Worm (Caenorhabditis elegans) whole organism, L1 larva: Measurements from ENCODE around the gene erd-2.1.

ENCODE experiments used
- C34B4.2 ChIP-seq: sonication (generic microtip); optimal IDR thresholded peaks from 2 replicates; lab custom pipeline; 2017; ENCODE audit warnings: mild to moderate bottlenecking, missing genetic modification characterization, missing compliant biosample characterization
- F16B12.6 ChIP-seq: fragments of 150-350 bp; optimal IDR thresholded peaks from 2 replicates; lab custom pipeline; 2014; ENCODE audit warnings: missing biosample characterization, missing genetic modification characterization
- alr-1 ChIP-seq: fragments of 200-800 bp; sonication (Bioruptor generic); optimal IDR thresholded peaks from 2 replicates; lab custom pipeline; 2018; ENCODE audit warnings: borderline replicate concordance, mild to moderate bottlenecking, missing genetic modification characterization, missing compliant biosample characterization
- ama-1 ChIP-seq: fragments of 150-350 bp; optimal IDR thresholded peaks from 2 replicates; lab custom pipeline; 2014
- ceh-63 ChIP-seq: fragments of 200-800 bp; sonication (Bioruptor generic); optimal IDR thresholded peaks from 2 replicates; lab custom pipeline; 2018; ENCODE audit warnings: mild to moderate bottlenecking, missing genetic modification characterization, missing compliant biosample characterization
- ceh-82 ChIP-seq, 3 experiments: fragments of 150-350 bp in 1 of 3; sonication (generic microtip) in 2 of 3; optimal IDR thresholded peaks; 2 replicates each; lab custom pipeline; 2014 to 2017; ENCODE audit warnings: missing biosample characterization in 3 of 3, missing genetic modification characterization in 3 of 3
- ces-1 ChIP-seq: fragments of 150-350 bp; optimal IDR thresholded peaks from 2 replicates; lab custom pipeline; 2014; ENCODE audit warnings: missing biosample characterization, missing genetic modification reagents, missing genetic modification characterization
- dpl-1 ChIP-seq, 3 experiments: fragments of 150-350 bp in 2 of 3; sonication (generic microtip) in 1 of 3; optimal IDR thresholded peaks; 2 replicates each; lab custom pipeline; 2014 to 2017; ENCODE audit warnings: missing biosample characterization in 3 of 3, missing genetic modification characterization in 3 of 3, missing genetic modification reagents in 3 of 3
- dsc-1 ChIP-seq: sonication (generic microtip); optimal IDR thresholded peaks from 2 replicates; lab custom pipeline; 2016; ENCODE audit warnings: mild to moderate bottlenecking, missing genetic modification characterization, missing compliant biosample characterization
- efl-1 ChIP-seq, 4 experiments: fragments of 150-350 bp; optimal IDR thresholded peaks in 3 of 4; peaks in 1 of 4; 1 replicate in 1 of 4; 2 replicates in 3 of 4; lab custom pipeline; 2014; ENCODE audit warnings: missing biosample characterization in 2 of 4, missing genetic modification characterization in 2 of 4, missing genetic modification reagents in 2 of 4
- efl-3 ChIP-seq: fragments of 200-800 bp; sonication (Bioruptor generic); optimal IDR thresholded peaks from 2 replicates; lab custom pipeline; 2018; ENCODE audit warnings: mild to moderate bottlenecking, missing genetic modification characterization, missing compliant biosample characterization
- egl-27 ChIP-seq, 2 experiments: fragments of 150-350 bp in 1 of 2; sonication (generic microtip); optimal IDR thresholded peaks; 3 replicates each; lab custom pipeline; 2017 to 2018; ENCODE audit warnings: missing biosample characterization in 2 of 2, missing genetic modification characterization in 2 of 2, missing genetic modification reagents in 2 of 2
- elt-2 ChIP-seq: sonication (generic microtip); optimal IDR thresholded peaks from 2 replicates; lab custom pipeline; 2016; ENCODE audit warnings: missing genetic modification characterization, mild to moderate bottlenecking, inconsistent platforms, missing compliant biosample characterization, missing genetic modification reagents
- ets-5 ChIP-seq: fragments of 200-800 bp; sonication (Bioruptor generic); IDR thresholded peaks from 2 replicates; pipeline ENCODE4 v1.3.6; 2022; ENCODE audit warnings: missing genetic modification characterization, missing compliant biosample characterization
- fkh-8 ChIP-seq: sonication (generic microtip); optimal IDR thresholded peaks from 2 replicates; lab custom pipeline; 2016; ENCODE audit warnings: mild to moderate bottlenecking, missing genetic modification characterization, missing compliant biosample characterization
- fos-1 ChIP-seq: fragments of 150-350 bp; optimal IDR thresholded peaks from 2 replicates; lab custom pipeline; 2014; ENCODE audit warnings: missing biosample characterization, missing genetic modification characterization
- hlh-4 ChIP-seq: sonication (generic microtip); optimal IDR thresholded peaks from 2 replicates; lab custom pipeline; 2016; ENCODE audit warnings: mild to moderate bottlenecking, missing genetic modification characterization, missing compliant biosample characterization
- hpl-2 ChIP-seq: fragments of 150-350 bp; optimal IDR thresholded peaks from 2 replicates; lab custom pipeline; 2014; ENCODE audit warnings: missing biosample characterization, missing genetic modification reagents, missing genetic modification characterization
- irx-1 ChIP-seq: sonication (generic microtip); optimal IDR thresholded peaks from 2 replicates; lab custom pipeline; 2016; ENCODE audit warnings: missing genetic modification characterization, missing compliant biosample characterization
- jun-1 ChIP-seq: fragments of 150-350 bp; optimal IDR thresholded peaks from 2 replicates; lab custom pipeline; 2014; ENCODE audit warnings: missing biosample characterization, missing genetic modification reagents, missing genetic modification characterization
- lin-14 ChIP-seq: fragments of 200-800 bp; sonication (Bioruptor generic); optimal IDR thresholded peaks from 2 replicates; lab custom pipeline; 2018; ENCODE audit warnings: mild to moderate bottlenecking, missing genetic modification characterization, moderate library complexity, missing compliant biosample characterization
- lin-35 ChIP-seq, 2 experiments: fragments of 150-350 bp; optimal IDR thresholded peaks; 2 replicates each; lab custom pipeline; 2014; ENCODE audit warnings: missing biosample characterization in 2 of 2, missing genetic modification characterization in 2 of 2, missing genetic modification reagents in 2 of 2
- lir-3 ChIP-seq: sonication (generic microtip); optimal IDR thresholded peaks from 2 replicates; lab custom pipeline; 2016; ENCODE audit warnings: mild to moderate bottlenecking, missing genetic modification characterization, moderate library complexity, missing compliant biosample characterization; ENCODE audit not compliant: poor library complexity
- lsy-2 ChIP-seq, 2 experiments: fragments of 150-350 bp; optimal IDR thresholded peaks; 2 replicates each; lab custom pipeline; 2014; ENCODE audit warnings: missing biosample characterization in 2 of 2, missing genetic modification characterization in 2 of 2
- nhr-11 ChIP-seq: fragments of 150-350 bp; optimal IDR thresholded peaks from 2 replicates; lab custom pipeline; 2014; ENCODE audit warnings: missing biosample characterization, missing genetic modification characterization
- nhr-12 ChIP-seq: sonication (generic microtip); optimal IDR thresholded peaks from 2 replicates; lab custom pipeline; 2017; ENCODE audit warnings: missing biosample characterization, missing genetic modification characterization
- nhr-19 ChIP-seq: fragments of 200-800 bp; sonication (Bioruptor generic); conservative IDR thresholded peaks from 2 replicates; pipeline ENCODE4 v1.3.6; 2022; ENCODE audit warnings: missing genetic modification characterization, missing compliant biosample characterization
- nhr-20 ChIP-seq: sonication (generic microtip); optimal IDR thresholded peaks from 2 replicates; lab custom pipeline; 2016; ENCODE audit warnings: mild to moderate bottlenecking, missing genetic modification characterization, missing compliant biosample characterization
- nhr-28 ChIP-seq: fragments of 150-350 bp; optimal IDR thresholded peaks from 2 replicates; lab custom pipeline; 2014; ENCODE audit warnings: missing biosample characterization, missing genetic modification characterization
- nhr-47 ChIP-seq: sonication (generic microtip); optimal IDR thresholded peaks from 2 replicates; lab custom pipeline; 2016; ENCODE audit warnings: mild to moderate bottlenecking, missing genetic modification characterization, moderate library complexity, missing compliant biosample characterization
- nhr-71 ChIP-seq: sonication (generic microtip); optimal IDR thresholded peaks from 2 replicates; lab custom pipeline; 2016; ENCODE audit warnings: mild to moderate bottlenecking, missing genetic modification characterization, moderate library complexity, missing compliant biosample characterization
- nhr-85 ChIP-seq: sonication (generic microtip); peaks from one replicate; lab custom pipeline; 2016; ENCODE audit warnings: missing genetic modification characterization, inconsistent platforms, missing compliant biosample characterization
- nhr-90 ChIP-seq: sonication (generic microtip); optimal IDR thresholded peaks from 2 replicates; lab custom pipeline; 2016; ENCODE audit warnings: mild to moderate bottlenecking, missing genetic modification characterization, missing compliant biosample characterization; ENCODE audit not compliant: poor library complexity
- pqm-1 ChIP-seq: sonication (generic microtip); optimal IDR thresholded peaks from 3 replicates; lab custom pipeline; 2017; ENCODE audit warnings: missing biosample characterization, missing genetic modification characterization
- rnt-1 ChIP-seq: sonication (generic microtip); optimal IDR thresholded peaks from 2 replicates; lab custom pipeline; 2016; ENCODE audit warnings: mild to moderate bottlenecking, missing genetic modification characterization, moderate library complexity, missing compliant biosample characterization
- snu-23 ChIP-seq: sonication (generic microtip); optimal IDR thresholded peaks from 2 replicates; lab custom pipeline; 2016; ENCODE audit warnings: missing genetic modification characterization, missing compliant biosample characterization
- sox-4 ChIP-seq: sonication (generic microtip); optimal IDR thresholded peaks from 2 replicates; lab custom pipeline; 2016; ENCODE audit warnings: missing genetic modification characterization, missing compliant biosample characterization
- sup-37 ChIP-seq: fragments of 200-800 bp; sonication (Bioruptor generic); optimal IDR thresholded peaks from 2 replicates; lab custom pipeline; 2018; ENCODE audit warnings: mild to moderate bottlenecking, missing genetic modification characterization, missing compliant biosample characterization
- swsn-7 ChIP-seq: sonication (generic microtip); optimal IDR thresholded peaks from 2 replicates; lab custom pipeline; 2016; ENCODE audit warnings: missing genetic modification characterization, missing compliant biosample characterization
- unc-130 ChIP-seq: fragments of 150-350 bp; optimal IDR thresholded peaks from 2 replicates; lab custom pipeline; 2017; ENCODE audit warnings: missing biosample characterization, missing genetic modification characterization, inconsistent platforms
- unc-30 ChIP-seq: sonication (generic microtip); optimal IDR thresholded peaks from 2 replicates; lab custom pipeline; 2017; ENCODE audit warnings: missing biosample characterization, missing genetic modification characterization
- unc-86 ChIP-seq: sonication (generic microtip); optimal IDR thresholded peaks from 2 replicates; lab custom pipeline; 2016; ENCODE audit warnings: missing genetic modification characterization, missing compliant biosample characterization
- unc-98 ChIP-seq: fragments of 200-800 bp; sonication (Bioruptor generic); IDR thresholded peaks from 2 replicates; pipeline ENCODE4 v1.3.6; 2022; ENCODE audit warnings: missing genetic modification characterization, missing compliant biosample characterization
- xbp-1 ChIP-seq: sonication (generic microtip); optimal IDR thresholded peaks from 2 replicates; lab custom pipeline; 2016; ENCODE audit warnings: missing genetic modification characterization, missing compliant biosample characterization
- zag-1 ChIP-seq: fragments of 150-350 bp; optimal IDR thresholded peaks from 2 replicates; lab custom pipeline; 2014; ENCODE audit warnings: missing biosample characterization, missing genetic modification characterization
- zip-4 ChIP-seq: fragments of 200-800 bp; sonication (Bioruptor generic); optimal IDR thresholded peaks from 2 replicates; lab custom pipeline; 2018; ENCODE audit warnings: mild to moderate bottlenecking, missing genetic modification characterization, moderate library complexity, missing compliant biosample characterization
- ztf-11 ChIP-seq, 2 experiments: sonication (generic microtip); optimal IDR thresholded peaks; 2 replicates each; lab custom pipeline; 2016 to 2017; ENCODE audit warnings: missing genetic modification characterization in 2 of 2, missing biosample characterization in 1 of 2, missing compliant biosample characterization in 1 of 2
- ztf-4 ChIP-seq: fragments of 150-350 bp; optimal IDR thresholded peaks from 2 replicates; lab custom pipeline; 2014; ENCODE audit warnings: missing biosample characterization, missing genetic modification characterization

The erd-2.1 gene

DNA sequence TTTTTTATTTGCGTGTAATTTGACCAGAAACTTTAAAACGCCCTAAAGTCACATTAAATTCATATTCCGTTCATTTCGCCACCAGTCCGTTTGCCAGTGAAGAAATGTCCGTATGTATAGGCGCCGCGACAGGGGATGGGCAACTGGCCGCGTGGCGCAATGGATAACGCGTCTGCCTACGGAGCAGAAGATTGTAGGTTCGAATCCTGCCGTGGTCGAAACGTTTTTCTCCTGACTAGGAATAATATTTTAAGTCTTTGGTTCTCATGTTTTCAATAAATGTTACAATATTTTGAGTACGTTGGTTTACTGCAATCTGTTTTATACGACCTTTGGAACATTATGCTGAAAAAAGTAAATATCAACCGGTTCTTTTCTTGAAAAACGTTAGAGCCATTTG is 13.6 kb downstream of the erd-2.1 start (continued):
- TF ChIP-seq C34B4.2 (tag; lab: Kevin White, UChicago) (no peak), ztf-11 (tag; optimal IDR thresholded peaks at IDR 0.05; lab: Kevin White, UChicago) (peak in 1 of 2 experiments; percentile 46), nhr-47 (tag; lab: Kevin White, UChicago) (peak; percentile 81), unc-86 (tag; lab: Kevin White, UChicago) (peak; percentile 8), nhr-28 (no peak), efl-1 (optimal IDR thresholded peaks at IDR 0.05; lab: Kevin White, UChicago) (peak in 1 of 2 experiments; percentile 23), efl-1 (GFP tag; optimal IDR thresholded peaks at IDR 0.05 in 1 of 2; lab: Kevin White, UChicago) (peak in 1 of 2 experiments; percentile 86), nhr-85 (peak; percentile 72), lsy-2 (tag; optimal IDR thresholded peaks at IDR 0.05; lab: Kevin White, UChicago) (peak; percentile 32 to 53), egl-27 (tag; optimal IDR thresholded peaks at IDR 0.05; lab: Kevin White, UChicago) (no peak), fos-1 (tag; lab: Kevin White, UChicago) (peak; percentile 31), unc-98 (GFP tag; lab: Robert Waterston, UW) (0 out of 2 replicates have a peak, but pooled peaks have one; percentile 18), nhr-11 (tag; lab: Kevin White, UChicago) (no peak), hlh-4 (tag; lab: Kevin White, UChicago) (no peak), lir-3 (tag; lab: Kevin White, UChicago) (peak; percentile 49), elt-2 (peak; percentile 43), alr-1 (tag; lab: Kevin White, UChicago) (no peak), unc-130 (tag; lab: Kevin White, UChicago) (no peak), ets-5 (GFP tag; lab: Robert Waterston, UW) (no peak), nhr-90 (tag; lab: Kevin White, UChicago) (peak; percentile 80), fkh-8 (no peak), nhr-12 (tag; lab: Kevin White, UChicago) (no peak), unc-30 (no peak), xbp-1 (tag; lab: Kevin White, UChicago) (peak; percentile 60), sox-4 (tag; lab: Kevin White, UChicago) (peak; percentile 6), zip-4 (GFP tag; lab: Kevin White, UChicago) (peak; percentile 24), irx-1 (tag; lab: Kevin White, UChicago) (peak; percentile 47), F16B12.6 (tag; lab: Kevin White, UChicago) (no peak), efl-3 (GFP tag; lab: Kevin White, UChicago) (peak; percentile 25), ama-1 (no peak), ceh-63 (GFP tag; lab: Kevin White, UChicago) (no peak)

DNA sequence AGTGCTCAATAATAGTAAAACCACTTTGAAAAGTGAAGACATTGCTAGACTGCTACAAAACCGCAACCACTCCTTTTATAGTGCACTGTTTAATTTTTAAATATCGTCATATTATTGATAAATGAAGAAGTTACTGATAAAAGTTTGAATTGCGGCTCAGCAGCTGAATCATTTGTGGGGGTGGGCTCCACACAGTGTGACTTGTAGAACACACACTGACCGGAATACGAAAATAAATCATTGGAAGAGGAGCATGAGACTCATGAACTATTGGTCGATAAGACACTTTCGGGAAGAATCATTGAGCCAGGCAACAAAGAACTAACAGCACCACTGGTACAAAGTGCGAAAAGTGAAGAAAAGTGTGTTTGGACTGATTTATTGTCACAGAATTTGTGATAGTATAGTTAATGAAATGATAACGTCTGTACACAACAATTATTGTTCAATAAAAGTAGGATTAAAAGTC is 16.6 kb downstream of the erd-2.1 start, which contains the start of gene oac-14:
TSS of gene oac-14 (minus strand) at position 51 of the 469 bp plus-strand sequence.
- TF ChIP-seq swsn-7 = no peak
- TF ChIP-seq sup-37 (GFP tag; lab: Kevin White, UChicago) = no peak
- TF ChIP-seq ceh-82 (tag; optimal IDR thresholded peaks at IDR 0.05; lab: Kevin White, UChicago) = no peak
- TF ChIP-seq irx-1 (tag; lab: Kevin White, UChicago) = no peak
- TF ChIP-seq efl-1 (optimal IDR thresholded peaks at IDR 0.05; lab: Kevin White, UChicago) = no peak
- peak in 1 of 2 experiments; percentile 84 for TF ChIP-seq efl-1 (GFP tag; optimal IDR thresholded peaks at IDR 0.05 in 1 of 2; lab: Kevin White, UChicago)
- no peak for TF ChIP-seq unc-130 (tag; lab: Kevin White, UChicago)
- peak; percentile 44 for TF ChIP-seq nhr-90 (tag; lab: Kevin White, UChicago)
- TF ChIP-seq snu-23 (GFP tag; lab: Kevin White, UChicago) = no peak
- TF ChIP-seq zag-1 (tag; lab: Kevin White, UChicago) = no peak
- TF ChIP-seq nhr-20 (tag; lab: Kevin White, UChicago) = peak; percentile 73
- peak; percentile 99 for TF ChIP-seq elt-2
- TF ChIP-seq fkh-8 = no peak
- no peak for TF ChIP-seq ces-1 (GFP tag; lab: Kevin White, UChicago)
- no peak for TF ChIP-seq ceh-63 (GFP tag; lab: Kevin White, UChicago)
- TF ChIP-seq efl-3 (GFP tag; lab: Kevin White, UChicago) = no peak
- peak; percentile 15 for TF ChIP-seq lin-14 (GFP tag; lab: Kevin White, UChicago)
- no peak for TF ChIP-seq egl-27 (tag; optimal IDR thresholded peaks at IDR 0.05; lab: Kevin White, UChicago)
- TF ChIP-seq lin-35 (GFP tag; optimal IDR thresholded peaks at IDR 0.05; lab: Kevin White, UChicago) = peak in 1 of 2 experiments; percentile 55
- peak; percentile 11 for TF ChIP-seq pqm-1 (tag; lab: Kevin White, UChicago)
- TF ChIP-seq nhr-19 (GFP tag; lab: Robert Waterston, UW) = peak; percentile 53
- no peak for TF ChIP-seq dsc-1
- TF ChIP-seq dpl-1 (GFP tag; optimal IDR thresholded peaks at IDR 0.05; lab: Kevin White, UChicago) = no peak
- TF ChIP-seq hpl-2 (GFP tag; lab: Kevin White, UChicago) = no peak
- TF ChIP-seq ama-1 = no peak
- TF ChIP-seq rnt-1 (tag; lab: Kevin White, UChicago) = no peak
- peak; percentile 31 for TF ChIP-seq jun-1 (tag; lab: Kevin White, UChicago)
- peak; percentile 60 for TF ChIP-seq nhr-71 (tag; lab: Kevin White, UChicago)
- no peak for TF ChIP-seq lsy-2 (tag; optimal IDR thresholded peaks at IDR 0.05; lab: Kevin White, UChicago)
- no peak for TF ChIP-seq ztf-4 (tag; lab: Kevin White, UChicago)
- TF ChIP-seq, all 84 proteins: peak for 10
